Fruit fly (Drosophila melanogaster): ENCODE data around the gene Fadd.

DNA sequence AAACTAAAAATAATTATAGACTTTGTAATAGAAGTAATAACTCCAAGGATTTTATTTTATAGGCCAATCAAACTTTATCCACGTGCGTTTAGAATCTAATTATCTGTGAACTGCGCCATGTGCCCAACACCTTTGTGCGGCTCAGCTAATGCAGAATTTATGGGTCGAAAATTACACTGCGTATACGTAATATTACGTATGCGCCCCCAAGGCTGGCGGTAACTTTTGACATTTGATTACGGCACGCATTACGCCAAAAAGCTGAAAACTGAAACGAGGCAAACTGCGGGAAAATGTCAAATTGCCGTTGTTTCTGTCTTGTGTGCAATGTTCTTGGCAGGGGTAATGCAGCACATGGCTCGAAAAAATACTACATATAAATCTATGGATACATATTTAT, 42.7 kb upstream of the Fadd start:
- TF ChIP-seq pan (optimal IDR thresholded peaks at IDR 0.05) (no peak), usp (GFP tag; optimal IDR thresholded peaks at IDR 0.05) (no peak), psq (optimal IDR thresholded peaks at IDR 0.05) (no peak)
